Fruit fly (Drosophila melanogaster): Measurements from ENCODE around the gene hid.
A peak's percentile ranks its signal among the peaks of the same experiment; 100 is the strongest.

hid gene

dm6 chr3L:18192858-18193478 is 7.5 kb upstream of the hid start (continued):
- TF ChIP-seq CG31365 (tag; optimal IDR thresholded peaks at IDR 0.05) (no peak), zfh2 (GFP tag; optimal IDR thresholded peaks at IDR 0.05) (no peak), Dfd (GFP tag; optimal IDR thresholded peaks at IDR 0.05) (no peak), CG3407 (GFP tag; optimal IDR thresholded peaks at IDR 0.05) (peak; percentile 55), CG9215 (GFP tag; IDR thresholded peaks at IDR 0.05) (peak; percentile 66), Fer3 (tag; optimal IDR thresholded peaks at IDR 0.05) (peak; percentile 74), fru (optimal IDR thresholded peaks at IDR 0.05) (no peak), ato (GFP tag; IDR thresholded peaks at IDR 0.05; ENCODE audit: partially characterized antibody) (no peak), CG30020 (tag; optimal IDR thresholded peaks at IDR 0.05) (peak; percentile 62), sd (tag; optimal IDR thresholded peaks at IDR 0.05) (peak; percentile 42), D19A (tag; optimal IDR thresholded peaks at IDR 0.05) (peak; percentile 87), CG18262 (tag; optimal IDR thresholded peaks at IDR 0.05) (peak; percentile 94), fd102C (GFP tag; optimal IDR thresholded peaks at IDR 0.05) (peak; percentile 45), bab2 (GFP tag; optimal IDR thresholded peaks at IDR 0.05) (no peak), CG9609 (GFP tag; optimal IDR thresholded peaks at IDR 0.05) (no peak), pzg (GFP tag; optimal IDR thresholded peaks at IDR 0.05) (no peak), sr (GFP tag; IDR thresholded peaks at IDR 0.05) (no peak), amos (GFP tag; IDR thresholded peaks at IDR 0.05; ENCODE audit: partially characterized antibody) (no peak), CG2116 (GFP tag; optimal IDR thresholded peaks at IDR 0.05) (peak; percentile 40), CG7271 (tag; optimal IDR thresholded peaks at IDR 0.05) (peak; percentile 59), tll (GFP tag; optimal IDR thresholded peaks at IDR 0.05) (peak in 1 of 2 experiments; percentile 24), HLHmδ (GFP tag; optimal IDR thresholded peaks at IDR 0.05) (no peak), sens (GFP tag) (peak; percentile 82), fd3F (GFP tag; optimal IDR thresholded peaks at IDR 0.05) (peak; percentile 60), CG10147 (GFP tag; optimal IDR thresholded peaks at IDR 0.05) (peak; percentile 84), Six4 (GFP tag; optimal IDR thresholded peaks at IDR 0.05) (peak; percentile 69), Bteb2 (GFP tag; optimal IDR thresholded peaks at IDR 0.05) (no peak), CG12155 (GFP tag; optimal IDR thresholded peaks at IDR 0.05) (peak; percentile 63), ems (GFP tag; optimal IDR thresholded peaks at IDR 0.05) (no peak), lilli (GFP tag; optimal IDR thresholded peaks at IDR 0.05) (peak; percentile 1), Poxn (GFP tag; IDR thresholded peaks at IDR 0.05) (no peak), vnd (GFP tag; IDR thresholded peaks at IDR 0.05; ENCODE audit: partially characterized antibody) (no peak), CG17612 (GFP tag; IDR thresholded peaks at IDR 0.05) (no peak), Dp (GFP tag; optimal IDR thresholded peaks at IDR 0.05) (no peak), CG32767 (GFP tag; IDR thresholded peaks at IDR 0.05) (0 out of 2 replicates have a peak, but pooled peaks have one; percentile 19), Sry-β (GFP tag; optimal IDR thresholded peaks at IDR 0.05) (peak; percentile 30), corto (GFP tag; optimal IDR thresholded peaks at IDR 0.05) (peak; percentile 54), Elba2 (GFP tag; optimal IDR thresholded peaks at IDR 0.05) (no peak), chn (GFP tag; optimal IDR thresholded peaks at IDR 0.05) (no peak), nau (GFP tag; optimal IDR thresholded peaks at IDR 0.05) (no peak), ham (GFP tag; IDR thresholded peaks at IDR 0.05) (no peak), Bdp1 (GFP tag; optimal IDR thresholded peaks at IDR 0.05) (no peak), MESR4 (GFP tag; optimal IDR thresholded peaks at IDR 0.05) (no peak), sug (tag; optimal IDR thresholded peaks at IDR 0.05) (peak; percentile 57), Opbp (GFP tag; IDR thresholded peaks at IDR 0.05; ENCODE audit: partially characterized antibody) (no peak), trh (GFP tag; optimal IDR thresholded peaks at IDR 0.05) (no peak), salm (tag; optimal IDR thresholded peaks at IDR 0.05) (peak; percentile 69), gro (GFP tag; optimal IDR thresholded peaks at IDR 0.05) (no peak), Atf6 (GFP tag; IDR thresholded peaks at IDR 0.05) (no peak), CG6791 (GFP tag; IDR thresholded peaks at IDR 0.05; ENCODE audit: partially characterized antibody) (no peak)

Measured in whole organism, embryonic.